Fruit fly (Drosophila melanogaster) whole organism, embryonic: ENCODE measurements around the gene Zif.

ENCODE experiments used
- Asciz ChIP-seq: fragments of 200-800 bp; sonication (Bioruptor generic); optimal IDR thresholded peaks from 2 replicates; lab custom pipeline; 2017; ENCODE audit warnings: missing biosample characterization, mild to moderate bottlenecking, missing genetic modification characterization, missing genetic modification reagents
- Awh ChIP-seq: fragments of 200-800 bp; sonication (Bioruptor generic); IDR thresholded peaks from 2 replicates; pipeline ENCODE4, ENCODE4 v1.3.6; 2022; ENCODE audit warnings: missing biosample characterization, missing genetic modification characterization
- CG10431 ChIP-seq: fragments of 200-800 bp; sonication (Bioruptor generic); optimal IDR thresholded peaks from 3 replicates; lab custom pipeline; 2018; ENCODE audit warnings: missing biosample characterization, mild to moderate bottlenecking, missing genetic modification characterization
- CG10462 ChIP-seq: fragments of 200-800 bp; sonication (Bioruptor generic); optimal IDR thresholded peaks from 2 replicates; lab custom pipeline; 2016; ENCODE audit warnings: missing biosample characterization, missing genetic modification characterization
- CG10565 ChIP-seq: fragments of 200-800 bp; sonication (Bioruptor generic); optimal IDR thresholded peaks from 3 replicates; lab custom pipeline; 2016; ENCODE audit warnings: missing biosample characterization, mild to moderate bottlenecking, missing genetic modification characterization
- CG11456 ChIP-seq: fragments of 200-800 bp; sonication (Bioruptor generic); IDR thresholded peaks from 3 replicates; pipeline ENCODE4 v1.3.6; 2022; ENCODE audit warnings: missing biosample characterization, missing genetic modification characterization
- CG11695 ChIP-seq: fragments of 200-800 bp; sonication (Bioruptor generic); IDR thresholded peaks from 3 replicates; pipeline ENCODE4 v1.3.6; 2022; ENCODE audit warnings: missing biosample characterization, missing genetic modification characterization
- CG12219 ChIP-seq: fragments of 200-800 bp; sonication (Bioruptor generic); optimal IDR thresholded peaks from 3 replicates; lab custom pipeline; 2018; ENCODE audit warnings: missing biosample characterization, mild to moderate bottlenecking, missing genetic modification characterization
- CG13894 ChIP-seq: fragments of 200-800 bp; sonication (Bioruptor generic); optimal IDR thresholded peaks from 3 replicates; lab custom pipeline; 2018; ENCODE audit warnings: missing biosample characterization, mild to moderate bottlenecking, missing genetic modification characterization, moderate library complexity
- CG14860 ChIP-seq: fragments of 200-800 bp; sonication (Bioruptor generic); IDR thresholded peaks from 3 replicates; pipeline ENCODE4 v1.3.6; 2022; ENCODE audit warnings: missing biosample characterization, missing genetic modification characterization; ENCODE audit not compliant: partially characterized antibody
- CG17912 ChIP-seq: fragments of 200-800 bp; sonication (Bioruptor generic); optimal IDR thresholded peaks from 2 replicates; lab custom pipeline; 2018; ENCODE audit warnings: missing biosample characterization, mild to moderate bottlenecking, missing genetic modification characterization
- CG1832 ChIP-seq: fragments of 200-800 bp; sonication (Bioruptor generic); optimal IDR thresholded peaks from 2 replicates; lab custom pipeline; 2017; ENCODE audit warnings: missing biosample characterization, mild to moderate bottlenecking, missing genetic modification characterization, inconsistent platforms
- CG2712 ChIP-seq: fragments of 200-800 bp; optimal IDR thresholded peaks from 3 replicates; lab custom pipeline; 2019; ENCODE audit warnings: missing biosample characterization, mild to moderate bottlenecking, missing genetic modification characterization, moderate library complexity
- CG30403 ChIP-seq: fragments of 200-800 bp; sonication (Bioruptor generic); optimal IDR thresholded peaks from 3 replicates; lab custom pipeline; 2016; ENCODE audit warnings: missing biosample characterization, missing genetic modification characterization
- CG31441 ChIP-seq: fragments of 200-800 bp; sonication (Bioruptor generic); IDR thresholded peaks from 2 replicates; pipeline ENCODE4 v1.3.6; 2022; ENCODE audit warnings: missing biosample characterization, missing genetic modification characterization
- CG3163 ChIP-seq: fragments of 200-800 bp; sonication (Bioruptor generic); optimal IDR thresholded peaks from 3 replicates; lab custom pipeline; 2016; ENCODE audit warnings: missing biosample characterization, missing genetic modification characterization
- CG34376 ChIP-seq: fragments of 200-800 bp; sonication (Bioruptor generic); optimal IDR thresholded peaks from 2 replicates; lab custom pipeline; 2018; ENCODE audit warnings: missing biosample characterization, mild to moderate bottlenecking, missing genetic modification characterization
- CG42726 ChIP-seq: fragments of 200-800 bp; sonication (Bioruptor generic); IDR thresholded peaks from 2 replicates; pipeline ENCODE4 v1.3.6; 2022; ENCODE audit warnings: missing biosample characterization, missing genetic modification characterization; ENCODE audit not compliant: partially characterized antibody
- CG6683 ChIP-seq: fragments of 200-800 bp; sonication (Bioruptor generic); optimal IDR thresholded peaks from 2 replicates; lab custom pipeline; 2017; ENCODE audit warnings: missing biosample characterization, mild to moderate bottlenecking, missing genetic modification characterization, missing genetic modification reagents
- CG7357 ChIP-seq: fragments of 200-800 bp; sonication (Bioruptor generic); IDR thresholded peaks from 3 replicates; pipeline ENCODE4 v1.3.6; 2022; ENCODE audit warnings: missing biosample characterization, missing genetic modification characterization
- CG7745 ChIP-seq: fragments of 200-800 bp; sonication (Bioruptor generic); optimal IDR thresholded peaks from 2 replicates; lab custom pipeline; 2018; ENCODE audit warnings: missing biosample characterization, mild to moderate bottlenecking, missing genetic modification characterization, moderate library complexity
- CG8281 ChIP-seq: fragments of 200-800 bp; sonication (Bioruptor generic); optimal IDR thresholded peaks from 2 replicates; lab custom pipeline; 2018; ENCODE audit warnings: missing biosample characterization, mild to moderate bottlenecking, missing genetic modification characterization, moderate library complexity
- CG9727 ChIP-seq: fragments of 200-800 bp; sonication (Bioruptor generic); optimal IDR thresholded peaks from 3 replicates; lab custom pipeline; 2017; ENCODE audit warnings: missing biosample characterization, mild to moderate bottlenecking, missing genetic modification characterization
- CG9876 ChIP-seq: fragments of 200-800 bp; sonication (Bioruptor generic); optimal IDR thresholded peaks from 2 replicates; lab custom pipeline; 2016; ENCODE audit warnings: missing biosample characterization, missing genetic modification characterization
- CkIIα-i1 ChIP-seq: fragments of 200-800 bp; sonication (Bioruptor generic); IDR thresholded peaks from 2 replicates; pipeline ENCODE4 v1.3.6; 2022; ENCODE audit warnings: missing biosample characterization, missing genetic modification characterization
- Doc2 ChIP-seq: fragments of 200-800 bp; sonication (Bioruptor generic); IDR thresholded peaks from 2 replicates; pipeline ENCODE4 v1.3.6; 2022; ENCODE audit warnings: missing biosample characterization, missing genetic modification characterization
- Dp ChIP-seq: fragments of 200-800 bp; sonication (Bioruptor generic); optimal IDR thresholded peaks from 2 replicates; lab custom pipeline; 2018; ENCODE audit warnings: missing biosample characterization, mild to moderate bottlenecking, missing genetic modification characterization, moderate library complexity
- Fer1 ChIP-seq: fragments of 200-800 bp; sonication (Bioruptor generic); optimal IDR thresholded peaks from 2 replicates; lab custom pipeline; 2017; ENCODE audit warnings: missing biosample characterization, mild to moderate bottlenecking, missing genetic modification characterization
- MESR4 ChIP-seq: fragments of 200-800 bp; sonication (Bioruptor generic); optimal IDR thresholded peaks from 2 replicates; lab custom pipeline; 2018; ENCODE audit warnings: missing biosample characterization, mild to moderate bottlenecking, missing genetic modification characterization, moderate library complexity
- Nf-YB ChIP-seq: fragments of 200-800 bp; sonication (Bioruptor generic); optimal IDR thresholded peaks from 3 replicates; lab custom pipeline; 2019; ENCODE audit warnings: missing biosample characterization, mild to moderate bottlenecking, missing genetic modification characterization, moderate library complexity
- Nf-YC ChIP-seq: fragments of 200-800 bp; optimal IDR thresholded peaks from 3 replicates; lab custom pipeline; 2019; ENCODE audit warnings: missing biosample characterization, mild to moderate bottlenecking, missing genetic modification characterization, moderate library complexity
- Oli ChIP-seq: fragments of 200-800 bp; sonication (Bioruptor generic); optimal IDR thresholded peaks from 2 replicates; lab custom pipeline; 2018; ENCODE audit warnings: missing biosample characterization, mild to moderate bottlenecking, missing genetic modification characterization, moderate library complexity
- Xbp1 ChIP-seq: fragments of 200-800 bp; sonication (Bioruptor generic); optimal IDR thresholded peaks from 3 replicates; lab custom pipeline; 2016; ENCODE audit warnings: missing biosample characterization, mild to moderate bottlenecking, missing genetic modification characterization
- ab ChIP-seq: fragments of 200-800 bp; sonication (Bioruptor generic); optimal IDR thresholded peaks from 2 replicates; lab custom pipeline; 2016; ENCODE audit warnings: missing biosample characterization, missing genetic modification characterization
- br ChIP-seq: fragments of >200 bp; optimal IDR thresholded peaks from 2 replicates; lab custom pipeline; 2017
- chinmo ChIP-seq: fragments of 200-800 bp; sonication (Bioruptor generic); IDR thresholded peaks from 4 replicates; pipeline ENCODE4 v1.3.6; 2022; ENCODE audit warnings: missing biosample characterization, missing genetic modification characterization; ENCODE audit not compliant: partially characterized antibody
- dmrt99B ChIP-seq: fragments of 200-800 bp; sonication (Bioruptor generic); optimal IDR thresholded peaks from 2 replicates; lab custom pipeline; 2018; ENCODE audit warnings: missing biosample characterization, mild to moderate bottlenecking, missing genetic modification characterization, moderate library complexity
- fd64A ChIP-seq: fragments of 200-800 bp; sonication (Bioruptor generic); optimal IDR thresholded peaks from 3 replicates; lab custom pipeline; 2018; ENCODE audit warnings: missing biosample characterization, mild to moderate bottlenecking, missing genetic modification characterization
- gcm ChIP-seq: fragments of 200-800 bp; sonication (Bioruptor generic); optimal IDR thresholded peaks from 2 replicates; lab custom pipeline; 2019; ENCODE audit warnings: missing biosample characterization, mild to moderate bottlenecking, missing genetic modification characterization, moderate library complexity
- insv ChIP-seq, 2 experiments: fragments of 200-800 bp; sonication (Bioruptor generic); optimal IDR thresholded peaks; 3 replicates each; lab custom pipeline; 2016 to 2018; ENCODE audit warnings: missing biosample characterization in 2 of 2, missing genetic modification characterization in 2 of 2
- maf-S ChIP-seq: fragments of 200-800 bp; sonication (Bioruptor generic); optimal IDR thresholded peaks from 2 replicates; lab custom pipeline; 2016; ENCODE audit warnings: missing biosample characterization, missing genetic modification characterization
- pita ChIP-seq: fragments of 200-800 bp; sonication (Bioruptor generic); optimal IDR thresholded peaks from 2 replicates; lab custom pipeline; 2017; ENCODE audit warnings: missing biosample characterization, mild to moderate bottlenecking, missing genetic modification characterization
- pnt ChIP-seq: fragments of 200-800 bp; sonication (Bioruptor generic); optimal IDR thresholded peaks from 3 replicates; lab custom pipeline; 2016; ENCODE audit warnings: missing biosample characterization, missing genetic modification characterization
- psq ChIP-seq: fragments of 200-800 bp; sonication (Bioruptor generic); optimal IDR thresholded peaks from 2 replicates; lab custom pipeline; 2017; ENCODE audit warnings: missing biosample characterization, missing genetic modification characterization
- slou ChIP-seq: fragments of 200-800 bp; sonication (Bioruptor generic); optimal IDR thresholded peaks from 3 replicates; lab custom pipeline; 2016; ENCODE audit warnings: missing biosample characterization, missing genetic modification characterization
- sob ChIP-seq: fragments of 200-800 bp; sonication (Bioruptor generic); IDR thresholded peaks from 2 replicates; pipeline ENCODE4 v1.3.6; 2022; ENCODE audit warnings: missing biosample characterization, missing genetic modification characterization
- stc ChIP-seq: fragments of 200-800 bp; sonication (Bioruptor generic); IDR thresholded peaks from 2 replicates; pipeline ENCODE4 v1.3.6; 2022; ENCODE audit warnings: missing biosample characterization, missing genetic modification characterization
- sug ChIP-seq: fragments of 200-800 bp; optimal IDR thresholded peaks from 2 replicates; lab custom pipeline; 2019; ENCODE audit warnings: missing biosample characterization, mild to moderate bottlenecking, missing genetic modification characterization, moderate library complexity
- tgo ChIP-seq: fragments of 200-800 bp; sonication (Bioruptor generic); IDR thresholded peaks from 3 replicates; pipeline ENCODE4 v1.3.6; 2022; ENCODE audit warnings: missing biosample characterization, missing genetic modification characterization
- tio ChIP-seq: fragments of 200-800 bp; sonication (Bioruptor generic); optimal IDR thresholded peaks from 2 replicates; lab custom pipeline; 2017; ENCODE audit warnings: missing biosample characterization, missing genetic modification characterization, inconsistent platforms
- z ChIP-seq: fragments of 200-800 bp; sonication (Bioruptor generic); IDR thresholded peaks from 3 replicates; pipeline ENCODE4 v1.3.6; 2022; ENCODE audit warnings: missing biosample characterization, missing genetic modification characterization
- zen2 ChIP-seq: fragments of 200-800 bp; sonication (Bioruptor generic); IDR thresholded peaks from 3 replicates; pipeline ENCODE4 v1.3.6; 2022; ENCODE audit warnings: missing biosample characterization, missing genetic modification characterization; ENCODE audit not compliant: partially characterized antibody

Zif gene

DNA sequence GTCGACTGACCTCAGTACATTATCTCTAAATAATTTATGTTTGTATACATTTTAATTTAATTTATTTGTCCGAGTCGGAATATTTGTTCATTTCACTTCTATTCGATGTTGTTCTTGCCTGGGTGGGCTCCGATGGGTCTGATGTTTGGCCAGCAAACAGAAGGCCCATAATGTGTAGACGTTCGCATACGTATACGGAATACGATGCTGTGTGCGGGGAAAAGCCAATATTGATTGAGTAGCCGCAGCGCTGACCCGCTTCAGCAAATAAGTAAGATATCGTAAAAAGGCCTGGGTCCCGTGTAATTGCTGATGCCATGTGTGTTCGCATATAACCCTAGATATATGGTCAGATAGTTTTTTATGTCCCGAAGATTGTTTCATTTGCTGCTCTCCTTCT, 47.5 kb downstream of the Zif start (continued):
- TF ChIP-seq sob, result no peak
- no peak for TF ChIP-seq CG7357
- no peak for TF ChIP-seq MESR4 (GFP tag; lab: Kevin White, UChicago)
- TF ChIP-seq ab, result no peak
- no peak for TF ChIP-seq CG3163 (GFP tag; lab: Kevin White, UChicago)
- TF ChIP-seq fd64A, result peak; percentile 45
- TF ChIP-seq Nf-YB (GFP tag; lab: Kevin White, UChicago), result no peak
- no peak for TF ChIP-seq CkIIα-i1 (GFP tag; lab: Robert Waterston, UW)
- no peak for TF ChIP-seq CG30403 (GFP tag; lab: Kevin White, UChicago)
- peak; percentile 55 for TF ChIP-seq CG31441 (GFP tag; lab: Robert Waterston, UW)
- TF ChIP-seq sug (tag; lab: Kevin White, UChicago), result no peak
- TF ChIP-seq zen2, result no peak
- peak; percentile 22 for TF ChIP-seq dmrt99B (tag; lab: Kevin White, UChicago)
- no peak for TF ChIP-seq Fer1 (GFP tag; lab: Kevin White, UChicago)
- TF ChIP-seq slou, result no peak
- TF ChIP-seq CG13894, result no peak
- TF ChIP-seq psq, result no peak
- no peak for TF ChIP-seq CG11695 (GFP tag; lab: Robert Waterston, UW)
- TF ChIP-seq z (GFP tag; lab: Robert Waterston, UW), result no peak
- TF ChIP-seq Asciz (GFP tag; lab: Kevin White, UChicago), result peak; percentile 63
- no peak for TF ChIP-seq CG2712 (tag; lab: Kevin White, UChicago)
- peak; percentile 16 for TF ChIP-seq CG10431
- TF ChIP-seq CG10565, result no peak
- TF ChIP-seq Xbp1 (GFP tag; lab: Kevin White, UChicago), result no peak
- TF ChIP-seq tgo (GFP tag; lab: Robert Waterston, UW), result no peak
- no peak for TF ChIP-seq pita (GFP tag; lab: Kevin White, UChicago)
- peak; percentile 42 for TF ChIP-seq CG12219
- TF ChIP-seq Awh (GFP tag; lab: Robert Waterston, UW), result peak; percentile 63; the same call in 1 of the 2 replicates
- TF ChIP-seq chinmo, result no peak
- no peak for TF ChIP-seq CG7745 (tag; lab: Kevin White, UChicago)
- no peak for TF ChIP-seq CG1832 (GFP tag; lab: Kevin White, UChicago)
- TF ChIP-seq Oli (tag; lab: Kevin White, UChicago), result peak; percentile 14
- no peak for TF ChIP-seq CG14860
- TF ChIP-seq gcm, result no peak
- no peak for TF ChIP-seq CG42726 (GFP tag; lab: Robert Waterston, UW)
- peak; percentile 49 for TF ChIP-seq tio (GFP tag; lab: Kevin White, UChicago)
- TF ChIP-seq br (lab: Kevin White, UChicago), result no peak
- no peak for TF ChIP-seq CG6683
- no peak for TF ChIP-seq Nf-YC (tag; lab: Kevin White, UChicago)
- TF ChIP-seq maf-S, result no peak
- TF ChIP-seq CG34376 (GFP tag; lab: Kevin White, UChicago), result no peak
- TF ChIP-seq stc, result no peak
- no peak for TF ChIP-seq Dp (GFP tag; lab: Kevin White, UChicago)
- TF ChIP-seq CG8281, result peak; percentile 3
- TF ChIP-seq Doc2 (GFP tag; lab: Robert Waterston, UW), result no peak
- no peak for TF ChIP-seq CG10462 (GFP tag; lab: Kevin White, UChicago)
- no peak for TF ChIP-seq pnt (GFP tag; lab: Kevin White, UChicago)
- peak; percentile 81 for TF ChIP-seq CG9727 (GFP tag; lab: Kevin White, UChicago)
- TF ChIP-seq CG17912, result no peak
- no peak for TF ChIP-seq CG9876 (GFP tag; lab: Kevin White, UChicago)
- no peak for TF ChIP-seq CG11456 (GFP tag; lab: Robert Waterston, UW)
- no peak for TF ChIP-seq insv (GFP tag; optimal IDR thresholded peaks at IDR 0.05; lab: Kevin White, UChicago)
